Fruit fly (Drosophila melanogaster): ENCODE measurements around the gene Sry-delta.
A peak's percentile ranks its signal among the peaks of the same experiment; 100 is the strongest.

Sry-delta gene

dm6 chr3R:30061154-30061482, 18.0 kb downstream of the Sry-delta start (continued):
- TF ChIP-seq dsx (GFP tag; optimal IDR thresholded peaks at IDR 0.05; ENCODE audit: poor library complexity, severe bottlenecking), result peak; percentile 94
- TF ChIP-seq Hr4 (GFP tag; optimal IDR thresholded peaks at IDR 0.05), result peak; percentile 83
- TF ChIP-seq spab (GFP tag; optimal IDR thresholded peaks at IDR 0.05), result peak; percentile 89
- peak; percentile 94 for TF ChIP-seq Ets96B (tag; optimal IDR thresholded peaks at IDR 0.05)
- TF ChIP-seq topi (GFP tag; optimal IDR thresholded peaks at IDR 0.05), result peak; percentile 97
- TF ChIP-seq cyc (GFP tag; optimal IDR thresholded peaks at IDR 0.05), result peak; percentile 96
- peak; percentile 93 for TF ChIP-seq Hr39 (GFP tag; optimal IDR thresholded peaks at IDR 0.05)
- peak; percentile 93 for TF ChIP-seq CG34406 (GFP tag; optimal IDR thresholded peaks at IDR 0.05)

DNA sequence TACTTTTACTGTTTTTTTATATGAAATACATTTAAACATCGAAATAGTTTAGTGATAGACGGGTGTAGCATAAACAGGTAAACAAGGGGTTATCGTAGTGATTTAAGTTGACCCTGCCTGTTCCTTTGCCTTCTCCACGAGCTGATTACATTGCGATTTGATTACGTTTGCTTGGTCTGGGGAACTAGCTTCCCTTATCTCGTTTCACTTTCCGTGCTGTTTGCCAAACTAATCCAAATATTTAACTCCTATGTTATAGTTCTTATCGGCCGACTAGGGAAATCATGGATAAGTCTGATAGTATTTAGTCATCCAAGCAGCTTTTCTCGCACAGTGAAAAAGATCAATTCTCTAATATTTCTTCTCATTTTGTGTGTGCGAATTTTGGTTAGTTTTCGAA, 18.8 kb downstream of the Sry-delta start:
- TF ChIP-seq CG11902 (GFP tag; optimal IDR thresholded peaks at IDR 0.05), result no peak
- no peak for TF ChIP-seq eg (GFP tag; IDR thresholded peaks at IDR 0.05)
- TF ChIP-seq vri (GFP tag; optimal IDR thresholded peaks at IDR 0.05), result no peak
- no peak for TF ChIP-seq OdsH (GFP tag; optimal IDR thresholded peaks at IDR 0.05)
- TF ChIP-seq fkh (GFP tag; optimal IDR thresholded peaks at IDR 0.05), result peak; percentile 75

dm6 chr3R:30062543-30062942, 19.4 kb downstream of the Sry-delta start:
- TF ChIP-seq Sox15 (GFP tag; optimal IDR thresholded peaks at IDR 0.05) (no peak), Lpt (GFP tag; optimal IDR thresholded peaks at IDR 0.05) (no peak), Eip78C (GFP tag) (peak; percentile 32), vri (GFP tag; optimal IDR thresholded peaks at IDR 0.05) (peak; percentile 99), CG11902 (GFP tag; optimal IDR thresholded peaks at IDR 0.05) (peak; percentile 64)

DNA sequence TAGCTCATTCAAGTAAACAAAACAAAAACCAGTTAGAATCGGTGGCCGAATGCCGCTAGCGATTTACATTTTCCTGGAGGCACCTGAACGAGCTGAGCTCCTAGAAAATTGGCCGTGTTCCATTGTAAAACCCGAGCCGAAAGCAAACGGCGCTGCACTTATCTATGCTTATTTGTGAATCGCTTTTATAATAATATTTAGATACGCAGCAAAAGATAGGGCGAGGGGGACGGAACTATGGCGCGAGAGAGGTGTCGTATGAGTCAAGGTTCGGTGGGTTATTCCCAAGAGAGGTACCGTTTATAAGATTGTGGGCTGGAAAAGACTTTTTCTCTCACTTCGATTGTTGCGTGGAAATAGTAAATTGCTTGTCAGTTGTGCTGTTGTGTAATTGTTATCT, 20.6 kb downstream of the Sry-delta start:
- TF ChIP-seq Sox102F (GFP tag; optimal IDR thresholded peaks at IDR 0.05), result no peak
- no peak for TF ChIP-seq fd85E (GFP tag; optimal IDR thresholded peaks at IDR 0.05)
- no peak for TF ChIP-seq vri (GFP tag; optimal IDR thresholded peaks at IDR 0.05)
- no peak for TF ChIP-seq CG3032 (tag; optimal IDR thresholded peaks at IDR 0.05)
- no peak for TF ChIP-seq pdm3 (GFP tag; optimal IDR thresholded peaks at IDR 0.05)
- no peak for TF ChIP-seq Hr4 (GFP tag; optimal IDR thresholded peaks at IDR 0.05)
- TF ChIP-seq fd59A (GFP tag; optimal IDR thresholded peaks at IDR 0.05), result no peak
- no peak for TF ChIP-seq achi (GFP tag; optimal IDR thresholded peaks at IDR 0.05)
- TF ChIP-seq CG11902 (GFP tag; optimal IDR thresholded peaks at IDR 0.05), result no peak
- TF ChIP-seq Gug (GFP tag; IDR thresholded peaks at IDR 0.05), result no peak
- TF ChIP-seq esn (GFP tag; optimal IDR thresholded peaks at IDR 0.05), result no peak
- TF ChIP-seq fkh (GFP tag; optimal IDR thresholded peaks at IDR 0.05), result peak; percentile 65
- TF ChIP-seq Hr38 (GFP tag; optimal IDR thresholded peaks at IDR 0.05), result no peak
- peak; percentile 45 for TF ChIP-seq svp (GFP tag)
- TF ChIP-seq Eip78C (GFP tag), result peak; percentile 43
- no peak for TF ChIP-seq Ets96B (tag; optimal IDR thresholded peaks at IDR 0.05)
- TF ChIP-seq CG11762 (GFP tag; optimal IDR thresholded peaks at IDR 0.05; ENCODE audit: insufficient read depth), result no peak
- no peak for TF ChIP-seq Met (GFP tag; optimal IDR thresholded peaks at IDR 0.05)
- TF ChIP-seq CG3919 (GFP tag; optimal IDR thresholded peaks at IDR 0.05), result no peak
- no peak for TF ChIP-seq Lpt (GFP tag; optimal IDR thresholded peaks at IDR 0.05)
- TF ChIP-seq CG6276 (GFP tag; optimal IDR thresholded peaks at IDR 0.05), result no peak

dm6 chr3R:30066004-30066403, 22.9 kb downstream of the Sry-delta start:
- TF ChIP-seq CG6163 (GFP tag; IDR thresholded peaks at IDR 0.05), result no peak
- no peak for TF ChIP-seq Sox102F (GFP tag; optimal IDR thresholded peaks at IDR 0.05)
- TF ChIP-seq topi (GFP tag; optimal IDR thresholded peaks at IDR 0.05), result no peak
- TF ChIP-seq acj6 (GFP tag; optimal IDR thresholded peaks at IDR 0.05), result no peak
- TF ChIP-seq Eip78C (GFP tag), result peak; percentile 25
- no peak for TF ChIP-seq CG10631 (GFP tag; optimal IDR thresholded peaks at IDR 0.05)

DNA sequence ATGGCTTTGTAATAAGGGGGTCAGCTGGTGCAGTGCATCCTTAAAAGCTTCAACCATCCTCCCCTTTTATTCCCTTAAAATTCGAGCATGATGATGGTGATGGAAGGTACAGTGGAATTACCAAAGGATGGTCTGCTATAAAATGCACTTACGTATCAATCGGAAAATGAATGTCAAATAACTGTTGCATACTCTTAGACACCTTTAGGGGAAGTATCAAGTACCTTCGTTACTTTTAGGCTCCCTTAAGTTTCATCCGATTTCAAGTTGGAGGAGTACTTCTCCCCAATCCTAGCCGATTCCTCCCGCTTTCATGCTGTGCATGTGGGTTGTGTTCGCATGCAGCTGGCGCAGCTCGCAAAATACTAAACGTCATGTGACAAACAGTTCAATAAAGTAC, 27.1 kb downstream of the Sry-delta start:
- TF ChIP-seq CG6163 (GFP tag; IDR thresholded peaks at IDR 0.05), result no peak
- no peak for TF ChIP-seq CG34406 (GFP tag; optimal IDR thresholded peaks at IDR 0.05)
- no peak for TF ChIP-seq CG3032 (tag; optimal IDR thresholded peaks at IDR 0.05)
- TF ChIP-seq CG11902 (GFP tag; optimal IDR thresholded peaks at IDR 0.05), result no peak
- TF ChIP-seq CG6854 (GFP tag; optimal IDR thresholded peaks at IDR 0.05), result no peak
- no peak for TF ChIP-seq Sox15 (GFP tag; optimal IDR thresholded peaks at IDR 0.05)
- no peak for TF ChIP-seq fkh (GFP tag; optimal IDR thresholded peaks at IDR 0.05)

Measured in whole organism, prepupa.